Fruit fly (Drosophila melanogaster): ENCODE data around the gene Syt4.

DNA sequence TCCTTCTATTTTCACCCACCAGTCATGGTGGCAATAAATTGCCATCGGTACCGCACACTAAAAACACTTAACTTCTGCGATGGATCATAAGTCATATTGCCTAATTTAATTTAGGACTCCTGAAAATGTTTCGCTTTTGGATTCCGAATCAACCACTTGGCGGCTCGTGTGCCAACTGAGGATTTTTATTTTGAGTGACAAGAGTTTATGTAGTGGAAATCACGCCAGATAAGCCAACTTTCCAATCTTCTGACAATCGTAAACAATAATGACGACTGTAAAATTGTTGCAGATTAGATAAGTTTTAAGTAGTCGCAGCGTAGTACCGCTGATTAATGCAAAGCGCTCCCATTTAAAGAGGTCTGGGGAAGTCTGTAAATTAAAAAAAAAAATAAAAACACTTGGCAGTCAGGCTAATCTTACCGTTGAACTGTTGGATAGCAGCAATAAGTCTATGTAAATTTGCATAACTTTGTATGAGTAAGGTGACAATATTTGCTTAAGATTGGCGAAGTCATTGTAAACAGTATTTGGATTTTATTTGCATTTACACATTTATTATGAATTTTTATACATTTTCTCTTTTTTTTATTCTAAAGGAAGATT is 48.8 kb upstream of the Syt4 start, which contains the start of gene CG14606:
- TF ChIP-seq Myc (optimal IDR thresholded peaks at IDR 0.05) (no peak), psq (optimal IDR thresholded peaks at IDR 0.05) (no peak), Sin3A (optimal IDR thresholded peaks at IDR 0.05) (no peak), h (optimal IDR thresholded peaks at IDR 0.05) (no peak)

Measured in Kc167 (cell line).